Worm (Caenorhabditis elegans): Measurements from ENCODE around the gene tomm-70.
A peak's percentile ranks its signal among the peaks of the same experiment; 100 is the strongest.

The tomm-70 gene

ce11 chrIII:8770243-8770642 is 15.7 kb upstream of the tomm-70 start:
- TF ChIP-seq mep-1 (tag; optimal IDR thresholded peaks at IDR 0.05), result no peak
- no peak for TF ChIP-seq lin-32 (GFP tag; optimal IDR thresholded peaks at IDR 0.05)
- no peak for TF ChIP-seq sptf-1 (tag; optimal IDR thresholded peaks at IDR 0.05)
- no peak for TF ChIP-seq blmp-1 (tag; optimal IDR thresholded peaks at IDR 0.05)
- TF ChIP-seq flh-1 (GFP tag; optimal IDR thresholded peaks at IDR 0.05), result no peak
- no peak for TF ChIP-seq drap-1 (GFP tag; optimal IDR thresholded peaks at IDR 0.05)
- TF ChIP-seq elt-1 (tag; optimal IDR thresholded peaks at IDR 0.05; ENCODE audit: borderline replicate concordance, insufficient read depth), result no peak
- TF ChIP-seq pha-4 (tag; optimal IDR thresholded peaks at IDR 0.05), result no peak
- no peak for TF ChIP-seq ceh-43 (GFP tag; optimal IDR thresholded peaks at IDR 0.05)
- no peak for TF ChIP-seq mls-2 (tag; optimal IDR thresholded peaks at IDR 0.05)
- TF ChIP-seq sem-2 (GFP tag; optimal IDR thresholded peaks at IDR 0.05), result no peak
- no peak for TF ChIP-seq nhr-76 (tag; optimal IDR thresholded peaks at IDR 0.05)
- TF ChIP-seq ceh-39 (tag; optimal IDR thresholded peaks at IDR 0.05), result no peak
- no peak for TF ChIP-seq mab-5 (tag; optimal IDR thresholded peaks at IDR 0.05)
- no peak for TF ChIP-seq hlh-1 (tag; optimal IDR thresholded peaks at IDR 0.05)

- TF ChIP-seq hlh-1 (tag; optimal IDR thresholded peaks at IDR 0.05), result peak; percentile 34
- no peak for TF ChIP-seq mab-5 (tag; optimal IDR thresholded peaks at IDR 0.05)
Measured at ce11 chrIII:8769253-8769652, 14.7 kb upstream of the tomm-70 start, which contains the start of gene K02D10.1. Gene K02D10.1 (plus strand): TSS chrIII:8769536.

- TF ChIP-seq sem-2 (GFP tag; optimal IDR thresholded peaks at IDR 0.05) (peak; percentile 48), ceh-83 (GFP tag; optimal IDR thresholded peaks at IDR 0.05) (peak; percentile 47), sptf-1 (tag; optimal IDR thresholded peaks at IDR 0.05) (peak; percentile 91), nhr-28 (tag; optimal IDR thresholded peaks at IDR 0.05) (no peak), mls-2 (tag; optimal IDR thresholded peaks at IDR 0.05) (peak; percentile 92), blmp-1 (tag; optimal IDR thresholded peaks at IDR 0.05) (peak; percentile 56), ztf-11 (tag; optimal IDR thresholded peaks at IDR 0.05) (peak; percentile 68), nhr-76 (tag; optimal IDR thresholded peaks at IDR 0.05) (peak; percentile 55), unc-62 (GFP tag; optimal IDR thresholded peaks at IDR 0.05) (no peak), ham-2 (GFP tag; optimal IDR thresholded peaks at IDR 0.05) (peak; percentile 52), pha-4 (tag; optimal IDR thresholded peaks at IDR 0.05) (peak; percentile 18), cnd-1 (tag; optimal IDR thresholded peaks at IDR 0.05) (peak; percentile 69), lsy-2 (tag; optimal IDR thresholded peaks at IDR 0.05) (peak; percentile 66), nhr-12 (tag; optimal IDR thresholded peaks at IDR 0.05) (peak; percentile 30), nhr-237 (tag; optimal IDR thresholded peaks at IDR 0.05) (peak; percentile 8), elt-3 (tag; optimal IDR thresholded peaks at IDR 0.05) (no peak), flh-1 (GFP tag; optimal IDR thresholded peaks at IDR 0.05) (peak; percentile 43), nhr-2 (tag; optimal IDR thresholded peaks at IDR 0.05) (no peak), snpc-4 (tag; optimal IDR thresholded peaks at IDR 0.05) (no peak), ceh-39 (tag; optimal IDR thresholded peaks at IDR 0.05) (no peak), zip-8 (tag; optimal IDR thresholded peaks at IDR 0.05) (no peak), M03D4.4 (tag; optimal IDR thresholded peaks at IDR 0.05) (peak; percentile 87), lin-13 (tag; optimal IDR thresholded peaks at IDR 0.05) (peak; percentile 37), mep-1 (tag; optimal IDR thresholded peaks at IDR 0.05) (peak; percentile 85), drap-1 (GFP tag; optimal IDR thresholded peaks at IDR 0.05) (peak; percentile 73), mab-5 (tag; optimal IDR thresholded peaks at IDR 0.05) (peak; percentile 13), unc-120 (tag; optimal IDR thresholded peaks at IDR 0.05; ENCODE audit: poor library complexity, severe bottlenecking) (peak; percentile 64), unc-39 (tag; optimal IDR thresholded peaks at IDR 0.05) (no peak), lin-32 (GFP tag; optimal IDR thresholded peaks at IDR 0.05) (peak; percentile 54), bed-3 (GFP tag; optimal IDR thresholded peaks at IDR 0.05) (peak; percentile 59), hlh-1 (tag; optimal IDR thresholded peaks at IDR 0.05) (peak; percentile 70), elt-1 (tag; optimal IDR thresholded peaks at IDR 0.05; ENCODE audit: borderline replicate concordance, insufficient read depth) (no peak), tbx-8 (GFP tag; optimal IDR thresholded peaks at IDR 0.05) (no peak), ces-1 (GFP tag; optimal IDR thresholded peaks at IDR 0.05) (no peak), ceh-43 (GFP tag; optimal IDR thresholded peaks at IDR 0.05) (peak; percentile 87)
Measured at ce11 chrIII:8767889-8768361, 13.4 kb upstream of the tomm-70 start, which contains the start of gene mtss-1. Gene mtss-1 (plus strand): TSS chrIII:8768311.

Measured in whole organism, mixed stage, embryonic.